Fruit fly (Drosophila melanogaster) whole organism, embryonic: ENCODE measurements around the gene CNPYb.
A peak's percentile ranks its signal among the peaks of the same experiment; 100 is the strongest.

Experiments
- Atf6 ChIP-seq: fragments of 200-800 bp; sonication (Bioruptor generic); IDR thresholded peaks from 2 replicates; pipeline ENCODE4 v1.3.6; 2022; ENCODE audit warnings: missing biosample characterization, missing genetic modification characterization
- CG10543 ChIP-seq: fragments of 200-800 bp; sonication (Bioruptor generic); optimal IDR thresholded peaks from 3 replicates; lab custom pipeline; 2017; ENCODE audit warnings: missing biosample characterization, mild to moderate bottlenecking, missing genetic modification characterization, moderate library complexity
- CG11695 ChIP-seq: fragments of 200-800 bp; sonication (Bioruptor generic); IDR thresholded peaks from 3 replicates; pipeline ENCODE4 v1.3.6; 2022; ENCODE audit warnings: missing biosample characterization, missing genetic modification characterization
- CG12071 ChIP-seq: fragments of 200-800 bp; sonication (Bioruptor generic); optimal IDR thresholded peaks from 3 replicates; lab custom pipeline; 2018; ENCODE audit warnings: missing biosample characterization, mild to moderate bottlenecking, missing genetic modification characterization
- CG12104 ChIP-seq: fragments of 200-800 bp; sonication (Bioruptor generic); optimal IDR thresholded peaks from 3 replicates; lab custom pipeline; 2016; ENCODE audit warnings: missing biosample characterization, missing genetic modification characterization
- CG12769 ChIP-seq: fragments of 200-800 bp; sonication (Bioruptor generic); optimal IDR thresholded peaks from 2 replicates; lab custom pipeline; 2019; ENCODE audit warnings: missing biosample characterization, mild to moderate bottlenecking, missing genetic modification characterization, moderate library complexity
- CG13287 ChIP-seq: fragments of 200-800 bp; sonication (Bioruptor generic); IDR thresholded peaks from 2 replicates; pipeline ENCODE4 v1.3.6; 2022; ENCODE audit warnings: missing biosample characterization, missing genetic modification characterization; ENCODE audit not compliant: partially characterized antibody
- CG13296 ChIP-seq: fragments of 200-800 bp; sonication (Bioruptor generic); optimal IDR thresholded peaks from 3 replicates; lab custom pipeline; 2018; ENCODE audit warnings: missing biosample characterization, mild to moderate bottlenecking, missing genetic modification characterization
- CG13894 ChIP-seq: fragments of 200-800 bp; sonication (Bioruptor generic); optimal IDR thresholded peaks from 3 replicates; lab custom pipeline; 2018; ENCODE audit warnings: missing biosample characterization, mild to moderate bottlenecking, missing genetic modification characterization, moderate library complexity
- CG15073 ChIP-seq: fragments of 200-800 bp; sonication (Bioruptor generic); optimal IDR thresholded peaks from 2 replicates; lab custom pipeline; 2016; ENCODE audit warnings: missing biosample characterization, missing genetic modification characterization
- CG15269 ChIP-seq: fragments of 200-800 bp; sonication (Bioruptor generic); optimal IDR thresholded peaks from 2 replicates; lab custom pipeline; 2018; ENCODE audit warnings: missing biosample characterization, mild to moderate bottlenecking, missing genetic modification characterization, moderate library complexity
- CG15514 ChIP-seq: fragments of 200-800 bp; sonication (Bioruptor generic); optimal IDR thresholded peaks from 3 replicates; lab custom pipeline; 2017; ENCODE audit warnings: missing biosample characterization, missing genetic modification characterization, mild to moderate bottlenecking, moderate library complexity, missing genetic modification reagents
- CG17568 ChIP-seq: fragments of 200-800 bp; sonication (Bioruptor generic); optimal IDR thresholded peaks from 2 replicates; lab custom pipeline; 2018; ENCODE audit warnings: missing biosample characterization, mild to moderate bottlenecking, missing genetic modification characterization, moderate library complexity
- CG18619 ChIP-seq: fragments of 200-800 bp; sonication (Bioruptor generic); optimal IDR thresholded peaks from 3 replicates; lab custom pipeline; 2017; ENCODE audit warnings: missing biosample characterization, mild to moderate bottlenecking, missing genetic modification characterization
- CG3281 ChIP-seq: fragments of 200-800 bp; sonication (Bioruptor generic); optimal IDR thresholded peaks from 3 replicates; lab custom pipeline; 2017; ENCODE audit warnings: missing biosample characterization, mild to moderate bottlenecking, missing genetic modification characterization
- CG34376 ChIP-seq: fragments of 200-800 bp; sonication (Bioruptor generic); optimal IDR thresholded peaks from 2 replicates; lab custom pipeline; 2018; ENCODE audit warnings: missing biosample characterization, mild to moderate bottlenecking, missing genetic modification characterization
- CG4282 ChIP-seq: fragments of 200-800 bp; sonication (Bioruptor generic); optimal IDR thresholded peaks from 2 replicates; lab custom pipeline; 2016; ENCODE audit warnings: missing biosample characterization, missing genetic modification characterization
- CG43689 ChIP-seq: fragments of 200-800 bp; sonication (Bioruptor generic); IDR thresholded peaks from 2 replicates; pipeline ENCODE4 v1.3.6; 2022; ENCODE audit warnings: missing biosample characterization, missing genetic modification characterization
- CG4404 ChIP-seq: fragments of 200-800 bp; sonication (Bioruptor generic); IDR thresholded peaks from 2 replicates; pipeline ENCODE4 v1.3.6; 2022; ENCODE audit warnings: missing biosample characterization, missing genetic modification characterization
- CG5953 ChIP-seq: fragments of 200-800 bp; sonication (Bioruptor generic); IDR thresholded peaks from 2 replicates; pipeline ENCODE4 v1.3.6; 2022; ENCODE audit warnings: missing biosample characterization, missing genetic modification characterization
- CG6765 ChIP-seq: fragments of 200-800 bp; sonication (Bioruptor generic); optimal IDR thresholded peaks from 3 replicates; lab custom pipeline; 2017; ENCODE audit warnings: missing biosample characterization, mild to moderate bottlenecking, missing genetic modification characterization
- CG6854 ChIP-seq: fragments of 200-800 bp; sonication (Bioruptor generic); optimal IDR thresholded peaks from 3 replicates; lab custom pipeline; 2017; ENCODE audit warnings: missing biosample characterization, mild to moderate bottlenecking, missing genetic modification characterization
- CG9215 ChIP-seq: fragments of 200-800 bp; sonication (Bioruptor generic); IDR thresholded peaks from 2 replicates; pipeline ENCODE4 v1.3.6; 2022; ENCODE audit warnings: missing biosample characterization, missing genetic modification characterization
- CrebB ChIP-seq: fragments of 200-800 bp; sonication (Bioruptor generic); optimal IDR thresholded peaks from 3 replicates; lab custom pipeline; 2018; ENCODE audit warnings: missing biosample characterization, mild to moderate bottlenecking, missing genetic modification characterization
- Dll ChIP-seq: fragments of 200-800 bp; sonication (Bioruptor generic); IDR thresholded peaks from 4 replicates; pipeline ENCODE4 v1.3.6; 2022; ENCODE audit warnings: missing biosample characterization, missing genetic modification characterization; ENCODE audit not compliant: partially characterized antibody
- Gsc ChIP-seq: fragments of 200-800 bp; sonication (Bioruptor generic); IDR thresholded peaks from 2 replicates; pipeline ENCODE4 v1.3.6; 2022; ENCODE audit warnings: missing biosample characterization, missing genetic modification characterization
- Hand ChIP-seq: fragments of 200-800 bp; sonication (Bioruptor generic); optimal IDR thresholded peaks from 2 replicates; lab custom pipeline; 2017; ENCODE audit warnings: mild to moderate bottlenecking, missing biosample characterization, missing genetic modification reagents, missing genetic modification characterization
- Hsf ChIP-seq: fragments of 200-800 bp; sonication (Bioruptor generic); optimal IDR thresholded peaks from 3 replicates; lab custom pipeline; 2016; ENCODE audit warnings: missing biosample characterization, missing genetic modification characterization
- MBD-R2 ChIP-seq: fragments of 200-800 bp; sonication (Bioruptor generic); IDR thresholded peaks from 2 replicates; pipeline ENCODE4 v1.3.6; 2022; ENCODE audit warnings: missing biosample characterization, missing genetic modification characterization
- Med ChIP-seq: fragments of 200-800 bp; sonication (Bioruptor generic); peaks from one replicate; lab custom pipeline; 2016; ENCODE audit warnings: missing biosample characterization, missing genetic modification characterization, mild to moderate bottlenecking, inconsistent platforms, moderate library complexity
- Trl ChIP-seq, 3 experiments: fragments of >200 bp in 2 of 3; fragments of 200-800 bp in 1 of 3; sonication (Bioruptor generic) in 1 of 3; optimal IDR thresholded peaks; 2 replicates in 1 of 3; 3 replicates in 2 of 3; lab custom pipeline; 2016 to 2017; ENCODE audit warnings: missing biosample characterization in 1 of 3, missing genetic modification characterization in 1 of 3
- caup ChIP-seq: fragments of 200-800 bp; sonication (Bioruptor generic); optimal IDR thresholded peaks from 3 replicates; lab custom pipeline; 2017; ENCODE audit warnings: missing biosample characterization, mild to moderate bottlenecking, missing genetic modification characterization, moderate library complexity; ENCODE audit not compliant: severe bottlenecking
- cg ChIP-seq: fragments of 200-800 bp; sonication (Bioruptor generic); optimal IDR thresholded peaks from 3 replicates; lab custom pipeline; 2019; ENCODE audit warnings: missing biosample characterization, mild to moderate bottlenecking, missing genetic modification characterization, moderate library complexity
- chinmo ChIP-seq: fragments of 200-800 bp; sonication (Bioruptor generic); IDR thresholded peaks from 4 replicates; pipeline ENCODE4 v1.3.6; 2022; ENCODE audit warnings: missing biosample characterization, missing genetic modification characterization; ENCODE audit not compliant: partially characterized antibody
- ci ChIP-seq: fragments of 200-800 bp; sonication (Bioruptor generic); IDR thresholded peaks from 3 replicates; pipeline ENCODE4 v1.3.6; 2022; ENCODE audit warnings: missing biosample characterization, missing genetic modification characterization
- dm ChIP-seq: fragments of 200-800 bp; sonication (Bioruptor generic); optimal IDR thresholded peaks from 3 replicates; lab custom pipeline; 2016; ENCODE audit warnings: missing biosample characterization, missing genetic modification characterization
- exex ChIP-seq: fragments of 200-800 bp; sonication (Bioruptor generic); optimal IDR thresholded peaks from 4 replicates; lab custom pipeline; 2018; ENCODE audit warnings: missing biosample characterization, mild to moderate bottlenecking, missing genetic modification characterization, moderate library complexity
- grn ChIP-seq: fragments of 200-800 bp; sonication (Bioruptor generic); optimal IDR thresholded peaks from 3 replicates; lab custom pipeline; 2017; ENCODE audit warnings: missing biosample characterization, missing genetic modification characterization
- kni ChIP-seq: fragments of 200-800 bp; sonication (Bioruptor generic); optimal IDR thresholded peaks from 3 replicates; lab custom pipeline; 2017; ENCODE audit warnings: mild to moderate bottlenecking, missing biosample characterization, missing genetic modification reagents, missing genetic modification characterization
- lab ChIP-seq: fragments of 200-800 bp; sonication (Bioruptor generic); optimal IDR thresholded peaks from 3 replicates; lab custom pipeline; 2017; ENCODE audit warnings: missing biosample characterization, missing genetic modification characterization, mild to moderate bottlenecking, moderate library complexity, missing genetic modification reagents
- nau ChIP-seq: fragments of 200-800 bp; sonication (Bioruptor generic); optimal IDR thresholded peaks from 3 replicates; lab custom pipeline; 2017; ENCODE audit warnings: missing biosample characterization, mild to moderate bottlenecking, missing genetic modification characterization, missing genetic modification reagents
- pfk ChIP-seq: fragments of 200-800 bp; sonication (Bioruptor generic); optimal IDR thresholded peaks from 2 replicates; lab custom pipeline; 2018; ENCODE audit warnings: missing biosample characterization, mild to moderate bottlenecking, missing genetic modification characterization, moderate library complexity
- ranshi ChIP-seq: fragments of 200-800 bp; sonication (Bioruptor generic); IDR thresholded peaks from 2 replicates; pipeline ENCODE4 v1.3.6; 2022; ENCODE audit warnings: missing biosample characterization, missing genetic modification characterization
- rib ChIP-seq: fragments of 200-800 bp; sonication (Bioruptor generic); IDR thresholded peaks from 2 replicates; pipeline ENCODE4 v1.3.6; 2022; ENCODE audit warnings: missing biosample characterization, missing genetic modification characterization
- sens ChIP-seq: fragments of 200-800 bp; sonication (Bioruptor generic); peaks from one replicate; lab custom pipeline; 2016; ENCODE audit warnings: missing biosample characterization, missing genetic modification characterization
- slp2 ChIP-seq: fragments of 200-800 bp; sonication (Bioruptor generic); optimal IDR thresholded peaks from 2 replicates; lab custom pipeline; 2016; ENCODE audit warnings: missing biosample characterization, missing genetic modification characterization
- sob ChIP-seq: fragments of 200-800 bp; sonication (Bioruptor generic); IDR thresholded peaks from 2 replicates; pipeline ENCODE4 v1.3.6; 2022; ENCODE audit warnings: missing biosample characterization, missing genetic modification characterization
- sqz ChIP-seq: fragments of 200-800 bp; sonication (Bioruptor generic); optimal IDR thresholded peaks from 3 replicates; lab custom pipeline; 2018; ENCODE audit warnings: missing biosample characterization, mild to moderate bottlenecking, missing genetic modification characterization
- wek ChIP-seq: fragments of 200-800 bp; sonication (Bioruptor generic); optimal IDR thresholded peaks from 3 replicates; lab custom pipeline; 2018; ENCODE audit warnings: missing biosample characterization, mild to moderate bottlenecking, missing genetic modification characterization, moderate library complexity

CNPYb gene

DNA sequence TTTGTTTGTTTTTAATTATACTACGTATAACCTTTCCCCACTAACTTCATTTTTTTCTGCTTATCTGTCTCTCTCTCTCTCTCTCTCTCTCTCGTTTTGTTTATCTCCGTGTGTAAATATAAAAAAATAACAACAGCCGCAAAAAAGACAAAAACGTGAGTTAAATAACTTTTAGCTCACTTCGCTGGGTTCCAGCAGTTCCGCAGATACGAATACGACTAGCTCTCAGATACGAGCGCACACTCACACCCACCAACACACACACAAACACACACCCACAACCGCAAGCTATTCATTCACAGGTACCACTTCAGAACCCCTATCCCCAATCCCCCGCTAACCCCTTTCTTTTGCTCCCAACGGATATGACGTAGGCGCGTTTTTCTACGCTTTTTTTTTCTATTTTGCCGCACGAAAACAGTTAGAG is 23.8 kb downstream of the CNPYb start (continued):
- TF ChIP-seq CG9215 (GFP tag; lab: Robert Waterston, UW) (no peak), CG15073 (GFP tag; lab: Kevin White, UChicago) (no peak), Trl (optimal IDR thresholded peaks at IDR 0.05; lab: Kevin White, UChicago) (peak; percentile 10 to 74), Trl (GFP tag; optimal IDR thresholded peaks at IDR 0.05; lab: Kevin White, UChicago) (no peak), Hsf (GFP tag; lab: Kevin White, UChicago) (no peak), Hand (GFP tag; lab: Kevin White, UChicago) (peak; percentile 8), CG13287 (GFP tag; lab: Robert Waterston, UW) (no peak), cg (GFP tag; lab: Kevin White, UChicago) (peak; percentile 55), exex (tag; lab: Kevin White, UChicago) (peak; percentile 58), slp2 (no peak), CG34376 (GFP tag; lab: Kevin White, UChicago) (peak; percentile 82), pfk (GFP tag; lab: Kevin White, UChicago) (peak; percentile 16), dm (GFP tag; lab: Kevin White, UChicago) (no peak), kni (peak; percentile 74), CG4404 (GFP tag; lab: Robert Waterston, UW) (no peak), CrebB (tag; lab: Kevin White, UChicago) (peak; percentile 35), CG43689 (GFP tag; lab: Robert Waterston, UW) (no peak), sqz (peak; percentile 77), CG18619 (peak; percentile 0), CG6854 (GFP tag; lab: Kevin White, UChicago) (peak; percentile 31), wek (no peak), lab (GFP tag; lab: Kevin White, UChicago) (peak; percentile 56), ci (GFP tag; lab: Robert Waterston, UW) (0 out of 3 replicates have a peak, but pooled peaks have one; percentile 14), CG15514 (GFP tag; lab: Kevin White, UChicago) (peak; percentile 38), Dll (no peak), grn (GFP tag; lab: Kevin White, UChicago) (peak; percentile 28), CG5953 (GFP tag; lab: Robert Waterston, UW) (no peak), ranshi (GFP tag; lab: Robert Waterston, UW) (peak; percentile 46; the same call in 1 of the 2 replicates), CG12104 (GFP tag; lab: Kevin White, UChicago) (no peak), CG6765 (GFP tag; lab: Kevin White, UChicago) (peak; percentile 43), Med (peak; percentile 65), CG12769 (tag; lab: Kevin White, UChicago) (peak; percentile 69), CG13894 (tag; lab: Kevin White, UChicago) (peak; percentile 84), CG15269 (tag; lab: Kevin White, UChicago) (peak; percentile 0), CG13296 (GFP tag; lab: Kevin White, UChicago) (peak; percentile 11), caup (peak; percentile 65), CG10543 (GFP tag; lab: Kevin White, UChicago) (peak; percentile 80), chinmo (GFP tag; lab: Robert Waterston, UW) (0 out of 4 replicates have a peak, but pooled peaks have one; percentile 60), CG4282 (GFP tag; lab: Kevin White, UChicago) (no peak), CG17568 (GFP tag; lab: Kevin White, UChicago) (peak; percentile 19), rib (peak; percentile 67; the same call in 1 of the 2 replicates), sob (GFP tag; lab: Robert Waterston, UW) (peak; percentile 59), Gsc (GFP tag; lab: Robert Waterston, UW) (no peak), Atf6 (no peak), CG11695 (GFP tag; lab: Robert Waterston, UW) (0 out of 3 replicates have a peak, but pooled peaks have one; percentile 13), sens (GFP tag; lab: Kevin White, UChicago) (no peak), CG12071 (GFP tag; lab: Kevin White, UChicago) (peak; percentile 18), CG3281 (peak; percentile 39), MBD-R2 (0 out of 2 replicates have a peak, but pooled peaks have one; percentile 6), nau (no peak)
